Worm (Caenorhabditis elegans) whole organism, early embryonic: ENCODE data around the gene clec-121.

Experiments
- F13C5.2 ChIP-seq: sonication (generic microtip); optimal IDR thresholded peaks from 2 replicates; lab custom pipeline; 2017; ENCODE audit warnings: mild to moderate bottlenecking, missing genetic modification characterization, inconsistent platforms, missing compliant biosample characterization
- ama-1 ChIP-seq: fragments of 150-350 bp; optimal IDR thresholded peaks from 2 replicates; lab custom pipeline; 2014
- ets-7 ChIP-seq: sonication (generic microtip); optimal IDR thresholded peaks from 2 replicates; lab custom pipeline; 2016; ENCODE audit warnings: missing genotype, missing genetic modification characterization, missing compliant biosample characterization
- flt-1 ChIP-seq: fragments of 200-800 bp; sonication (Bioruptor generic); IDR thresholded peaks from 2 replicates; pipeline ENCODE4 v1.3.6; 2022; ENCODE audit warnings: missing genetic modification characterization, missing compliant biosample characterization
- hmg-4 ChIP-seq: fragments of 200-800 bp; sonication (Bioruptor generic); optimal IDR thresholded peaks from 2 replicates; lab custom pipeline; 2018; ENCODE audit warnings: mild to moderate bottlenecking, missing genetic modification characterization, missing compliant biosample characterization
- hnd-1 ChIP-seq: sonication (generic microtip); optimal IDR thresholded peaks from 2 replicates; lab custom pipeline; 2016; ENCODE audit warnings: missing genetic modification characterization, missing compliant biosample characterization
- pes-1 ChIP-seq: fragments of 200-800 bp; sonication (Bioruptor generic); IDR thresholded peaks from 2 replicates; pipeline ENCODE4 v1.3.6; 2022; ENCODE audit warnings: missing genetic modification reagents, missing genetic modification characterization, missing compliant biosample characterization
- scrt-1 ChIP-seq: fragments of 200-800 bp; sonication (Bioruptor generic); IDR thresholded peaks from 2 replicates; pipeline ENCODE4 v1.3.6; 2022; ENCODE audit warnings: missing genetic modification characterization, missing compliant biosample characterization
- sea-1 ChIP-seq: fragments of 200-800 bp; sonication (Bioruptor generic); conservative IDR thresholded peaks from 2 replicates; pipeline ENCODE4 v1.3.6; 2022; ENCODE audit warnings: missing genetic modification characterization, missing compliant biosample characterization
- tbx-11 ChIP-seq: fragments of 200-800 bp; sonication (Bioruptor generic); IDR thresholded peaks from 2 replicates; pipeline ENCODE4 v1.3.6; 2022; ENCODE audit warnings: missing genetic modification characterization, missing compliant biosample characterization
- tbx-37 ChIP-seq: fragments of 200-800 bp; sonication (Bioruptor generic); conservative IDR thresholded peaks from 2 replicates; pipeline ENCODE4 v1.3.6; 2022; ENCODE audit warnings: missing genetic modification reagents, missing genetic modification characterization, missing compliant biosample characterization
- tra-4 ChIP-seq: sonication (generic microtip); optimal IDR thresholded peaks from 2 replicates; lab custom pipeline; 2017; ENCODE audit warnings: missing genetic modification characterization, missing compliant biosample characterization

ce11 chrII:3113934-3114333 is 11.8 kb downstream of the clec-121 start, which contains the start of gene clec-123:
- TF ChIP-seq ama-1 (lab: Kevin White, UChicago) = no peak
- no peak for TF ChIP-seq flt-1 (GFP tag; lab: Robert Waterston, UW)
- TF ChIP-seq scrt-1 (GFP tag; lab: Robert Waterston, UW) = no peak
- TF ChIP-seq tbx-11 = no peak
- no peak for TF ChIP-seq pes-1 (GFP tag; lab: Robert Waterston, UW)
- TF ChIP-seq tra-4 (tag; lab: Kevin White, UChicago) = no peak
- TF ChIP-seq ets-7 (tag; lab: Kevin White, UChicago) = no peak
- TF ChIP-seq sea-1 = no peak
- TF ChIP-seq F13C5.2 (tag; lab: Kevin White, UChicago) = no peak
- no peak for TF ChIP-seq tbx-37 (GFP tag; lab: Robert Waterston, UW)
- no peak for TF ChIP-seq hmg-4 (GFP tag; lab: Kevin White, UChicago)
- no peak for TF ChIP-seq hnd-1 (tag; lab: Kevin White, UChicago)
